Fruit fly (Drosophila melanogaster) ovary, adult (tissue): ENCODE data around the gene CG42841.

ENCODE experiments used
- CG17801 ChIP-seq: fragments of 200-800 bp; optimal IDR thresholded peaks from 2 replicates; lab custom pipeline; 2019; ENCODE audit warnings: missing biosample characterization, mild to moderate bottlenecking, missing genetic modification characterization, moderate library complexity; ENCODE audit not compliant: partially characterized antibody

The CG42841 gene

DNA sequence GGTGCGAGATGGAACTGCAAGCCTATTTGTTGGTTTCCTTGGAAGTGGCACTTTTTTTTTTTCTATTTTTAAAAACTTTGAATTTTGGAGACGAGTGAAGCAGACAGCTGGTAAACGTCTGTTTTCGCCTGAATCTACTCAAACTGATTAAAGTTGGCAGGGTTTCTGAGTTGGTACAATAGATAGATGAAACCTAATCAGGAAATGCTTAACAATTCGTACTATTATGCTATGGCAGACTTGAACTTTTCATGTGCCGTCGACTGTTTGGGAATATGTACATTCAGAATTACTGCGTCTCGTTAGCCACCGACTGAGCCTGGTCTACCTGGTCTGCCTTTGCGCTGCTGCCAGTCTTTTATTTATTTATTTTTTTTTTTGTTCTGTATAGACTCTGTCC lies at the start of gene CG42841:
TSS of gene CG42841 (minus strand) at position 101 of the 400 bp plus-strand sequence.
- no peak for TF ChIP-seq CG17801 (GFP tag; lab: Kevin White, UChicago)

DNA sequence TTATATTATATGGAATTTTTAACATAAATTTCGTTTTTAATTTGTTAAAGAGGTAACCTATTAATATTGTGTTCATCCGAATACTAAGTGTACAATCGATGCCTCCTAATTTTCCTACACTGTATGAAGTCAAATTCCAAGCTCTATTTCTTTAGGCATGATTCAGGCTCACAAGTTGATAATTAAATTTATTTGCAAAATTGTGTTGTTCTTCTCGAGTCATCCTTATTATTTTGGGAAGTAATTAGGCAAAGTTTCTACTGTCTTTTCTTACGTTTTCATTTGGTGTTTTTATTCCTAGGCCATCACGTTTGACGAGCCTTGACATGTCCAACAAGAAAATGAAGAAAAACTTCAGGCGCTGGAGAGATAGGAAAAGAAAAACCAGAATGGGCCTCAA lies 32.7 kb upstream of the CG42841 start, which contains the start of gene CG42355:
TSS of gene CG42355 (minus strand) at position 101 of the 400 bp plus-strand sequence.
- no peak for TF ChIP-seq CG17801 (GFP tag; lab: Kevin White, UChicago)

dm6 chr3L:2026691-2027090 lies 21.2 kb upstream of the CG42841 start, which contains the start of gene Grl62c:
Grl62c (plus strand) TSS chr3L:2026991.
- no peak for TF ChIP-seq CG17801 (GFP tag; lab: Kevin White, UChicago)

DNA sequence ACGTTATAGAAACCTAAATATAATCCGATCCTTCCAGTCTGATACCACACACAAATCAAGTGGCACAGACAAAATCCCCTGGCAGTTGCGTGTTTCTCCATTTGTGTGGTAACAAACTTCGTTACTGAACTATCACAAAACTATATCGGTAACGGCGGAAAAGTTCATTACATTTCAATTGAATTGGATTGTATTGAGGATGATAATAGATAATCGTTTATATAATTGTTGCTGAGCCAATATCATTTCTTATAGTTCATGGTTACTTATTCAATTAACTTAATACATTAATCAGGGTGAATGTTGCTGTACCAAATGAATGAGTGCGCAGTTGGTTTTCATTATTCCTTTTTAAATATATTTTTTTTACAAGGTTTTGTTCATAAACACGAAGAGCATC lies 17.8 kb upstream of the CG42841 start, which contains the start of gene Grl62b:
TSS of gene Grl62b (minus strand) at position 101 of the 400 bp plus-strand sequence.
- TF ChIP-seq CG17801 (GFP tag; lab: Kevin White, UChicago) = no peak

dm6 chr3L:2021858-2022257 lies 16.4 kb upstream of the CG42841 start, which contains the start of gene Grl62a:
Grl62a (minus strand) TSS chr3L:2021958.
- TF ChIP-seq CG17801 (GFP tag; lab: Kevin White, UChicago) = no peak

DNA sequence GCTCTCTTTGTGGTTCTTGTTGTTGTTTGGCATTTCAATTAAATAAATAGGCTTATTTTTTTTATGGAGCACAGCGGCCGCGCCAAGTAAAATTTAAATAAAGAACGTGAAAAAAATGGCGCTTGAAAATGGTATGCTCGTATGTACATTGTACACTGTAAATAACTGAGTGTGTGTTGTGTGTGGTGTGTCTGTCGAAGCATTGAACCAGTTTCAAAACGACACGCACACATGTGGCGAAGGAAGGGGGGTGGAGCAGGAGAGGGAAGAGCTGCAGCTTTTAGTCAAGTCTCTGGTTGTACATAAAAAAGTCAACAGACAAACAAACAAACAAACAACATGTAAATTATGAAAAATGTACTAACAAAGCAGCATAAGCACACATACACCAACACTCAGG lies 719 bp downstream of the CG42841 start:
- TF ChIP-seq CG17801 (GFP tag; lab: Kevin White, UChicago) = no peak

dm6 chr3L:1985406-1985805 lies 20.0 kb downstream of the CG42841 start:
- TF ChIP-seq CG17801 (GFP tag; lab: Kevin White, UChicago) = no peak

DNA sequence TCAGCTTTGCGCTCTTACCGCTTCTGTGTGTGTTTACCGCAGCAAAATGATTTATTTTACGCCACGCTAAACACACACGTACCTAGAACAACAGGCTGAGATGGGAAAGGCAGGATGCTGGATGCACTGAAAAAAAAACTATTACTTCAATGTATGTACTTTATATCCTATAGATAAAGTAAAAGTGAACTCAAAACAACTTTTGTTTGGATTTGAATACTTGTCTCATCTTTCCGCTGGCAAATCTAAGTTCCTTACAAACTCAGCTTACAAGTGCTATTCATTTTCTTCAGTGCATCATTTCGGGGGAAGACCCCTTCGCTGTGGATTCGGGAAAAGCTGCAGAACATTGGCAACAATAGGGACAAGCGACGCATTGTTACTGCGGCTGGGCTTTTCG lies 28.7 kb downstream of the CG42841 start:
- TF ChIP-seq CG17801 (GFP tag; lab: Kevin White, UChicago) = no peak

dm6 chr3L:1971103-1971742 lies 34.2 kb downstream of the CG42841 start, which contains the start of the genes CG11815 and acs:
CG11815 (minus strand) TSS chr3L:1971200.
acs (plus strand) TSS chr3L:1971638.
- no peak for TF ChIP-seq CG17801 (GFP tag; lab: Kevin White, UChicago)

- no peak for TF ChIP-seq CG17801 (GFP tag; lab: Kevin White, UChicago)
These were observed 35.7 kb downstream of the CG42841 start, which contains the start of gene CG1927 for dm6 chr3L:1969539-1970337. CG1927 (minus strand) TSS chr3L:1970079.

DNA sequence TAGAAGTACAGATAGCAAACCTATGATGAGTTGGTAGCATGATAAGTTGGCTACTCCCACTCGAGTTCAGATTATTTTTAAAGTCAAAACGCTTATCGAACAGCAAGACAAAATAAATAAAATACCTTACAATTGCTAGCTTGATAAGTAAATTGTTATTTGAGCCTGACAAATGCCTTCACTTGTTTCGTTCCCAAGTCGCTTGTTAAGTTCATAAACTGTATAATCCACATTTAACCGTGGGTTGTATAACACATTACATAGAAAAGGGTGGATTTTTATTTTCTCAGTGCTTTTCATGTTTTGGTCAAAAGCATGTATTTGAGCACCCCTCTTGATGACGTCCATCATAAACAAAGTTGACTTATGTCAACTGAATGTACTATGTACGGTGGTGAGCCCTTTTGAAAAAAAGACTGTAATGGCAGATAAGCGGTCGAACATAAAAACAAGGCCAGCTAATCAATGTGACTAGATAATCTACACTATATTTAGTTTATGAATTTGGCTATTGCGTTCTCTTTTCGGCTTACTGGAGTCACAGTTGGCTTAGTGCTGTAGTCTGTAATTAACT lies 36.6 kb downstream of the CG42841 start:
- TF ChIP-seq CG17801 (GFP tag; lab: Kevin White, UChicago) = no peak

DNA sequence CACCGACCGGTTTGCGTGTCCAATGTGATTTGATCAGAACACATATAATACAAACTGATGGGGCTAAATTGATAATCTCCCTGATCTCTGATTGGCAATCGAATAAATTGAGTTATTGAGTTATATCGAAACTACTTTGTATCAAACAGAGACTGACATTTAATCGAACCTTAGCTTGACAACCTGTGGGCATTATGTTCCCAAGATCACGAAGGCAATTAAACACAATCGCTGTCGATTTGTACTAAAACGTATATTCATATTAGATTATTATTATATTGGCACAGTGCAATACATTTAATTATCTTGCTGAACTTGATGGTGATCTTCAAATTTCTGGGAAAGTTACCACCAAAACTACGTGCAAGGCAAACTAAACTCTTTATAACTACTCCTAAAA lies 37.0 kb downstream of the CG42841 start:
- no peak for TF ChIP-seq CG17801 (GFP tag; lab: Kevin White, UChicago)

- TF ChIP-seq CG17801 (GFP tag; lab: Kevin White, UChicago) = peak; percentile 77
These were observed 37.8 kb downstream of the CG42841 start for dm6 chr3L:1967452-1968310.

dm6 chr3L:1964599-1965143 lies 40.8 kb downstream of the CG42841 start:
- no peak for TF ChIP-seq CG17801 (GFP tag; lab: Kevin White, UChicago)
